Fruit fly (Drosophila melanogaster): Measurements from ENCODE around the gene mib1.

dm6 chr3L:16002116-16002716, 9.4 kb downstream of the mib1 start:
- TF ChIP-seq h (optimal IDR thresholded peaks at IDR 0.05) (no peak), psq (optimal IDR thresholded peaks at IDR 0.05) (no peak), ttk (optimal IDR thresholded peaks at IDR 0.05) (no peak), Myc (optimal IDR thresholded peaks at IDR 0.05) (no peak), Sin3A (optimal IDR thresholded peaks at IDR 0.05) (no peak)
